Worm (Caenorhabditis elegans): ENCODE measurements around the gene pas-2.
A peak's percentile ranks its signal among the peaks of the same experiment; 100 is the strongest.

pas-2 gene

ce11 chrV:10795494-10795893, 25.3 kb downstream of the pas-2 start, which contains the start of gene D1054.19:
Gene D1054.19, plus strand, starts transcription at chrV:10795794.
- no peak for TF ChIP-seq ceh-9 (tag; optimal IDR thresholded peaks at IDR 0.05)
- no peak for TF ChIP-seq fkh-10 (GFP tag; optimal IDR thresholded peaks at IDR 0.05)

- TF ChIP-seq eor-1 (tag; optimal IDR thresholded peaks at IDR 0.05) (no peak), nhr-28 (tag; optimal IDR thresholded peaks at IDR 0.05) (no peak), nhr-67 (tag; optimal IDR thresholded peaks at IDR 0.05) (no peak), nhr-77 (tag; optimal IDR thresholded peaks at IDR 0.05) (no peak), nhr-76 (tag; optimal IDR thresholded peaks at IDR 0.05) (no peak), zag-1 (tag; optimal IDR thresholded peaks at IDR 0.05) (no peak), tbx-2 (tag; optimal IDR thresholded peaks at IDR 0.05) (no peak), ceh-28 (tag; optimal IDR thresholded peaks at IDR 0.05) (no peak), sea-2 (GFP tag; optimal IDR thresholded peaks at IDR 0.05) (no peak), nhr-12 (tag; optimal IDR thresholded peaks at IDR 0.05) (no peak), ztf-4 (tag; optimal IDR thresholded peaks at IDR 0.05) (no peak), fos-1 (tag; optimal IDR thresholded peaks at IDR 0.05) (no peak), skn-1 (tag; optimal IDR thresholded peaks at IDR 0.05) (no peak), unc-62 (GFP tag; optimal IDR thresholded peaks at IDR 0.05) (no peak), elt-1 (tag; optimal IDR thresholded peaks at IDR 0.05) (no peak)
Measured at ce11 chrV:10798090-10798489, 27.9 kb downstream of the pas-2 start, which contains the start of gene srh-184. Gene srh-184, minus strand, starts transcription at chrV:10798190.

- TF ChIP-seq pha-4 (tag; optimal IDR thresholded peaks at IDR 0.05) (peak; percentile 57), nhr-67 (tag; optimal IDR thresholded peaks at IDR 0.05) (no peak), fkh-10 (GFP tag; optimal IDR thresholded peaks at IDR 0.05) (no peak), elt-2 (tag; optimal IDR thresholded peaks at IDR 0.05) (peak; percentile 97), pqm-1 (tag; optimal IDR thresholded peaks at IDR 0.05) (peak; percentile 90), nhr-11 (tag; optimal IDR thresholded peaks at IDR 0.05) (no peak), jun-1 (tag; optimal IDR thresholded peaks at IDR 0.05) (peak; percentile 32), mml-1 (tag; optimal IDR thresholded peaks at IDR 0.05) (no peak), nhr-25 (tag; optimal IDR thresholded peaks at IDR 0.05) (no peak), skn-1 (tag; optimal IDR thresholded peaks at IDR 0.05) (no peak), unc-39 (tag; optimal IDR thresholded peaks at IDR 0.05) (no peak), elt-3 (tag; optimal IDR thresholded peaks at IDR 0.05) (no peak), ceh-28 (tag; optimal IDR thresholded peaks at IDR 0.05) (no peak)
Measured at ce11 chrV:10801154-10801553, 31.0 kb downstream of the pas-2 start, which contains the start of gene D1054.18. Gene D1054.18, minus strand, starts transcription at chrV:10801198.

DNA sequence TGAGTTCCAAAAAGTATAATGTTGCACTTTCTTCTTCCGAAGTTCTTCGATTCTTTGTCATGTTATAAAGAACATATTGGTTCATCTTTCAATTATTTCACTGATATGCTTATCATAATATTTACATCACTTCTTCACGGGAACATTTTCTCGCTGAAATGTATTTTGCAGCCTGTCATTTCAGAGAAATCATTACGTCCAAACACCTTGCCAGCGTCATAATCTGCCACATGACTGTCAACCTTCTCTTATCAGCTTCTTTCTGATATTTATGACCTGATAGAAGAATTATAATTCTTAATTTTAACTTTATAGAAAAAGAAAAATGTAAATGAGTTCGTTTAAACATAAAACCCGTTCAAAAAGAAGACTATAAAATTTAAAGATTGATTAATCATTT, 31.9 kb downstream of the pas-2 start:
- TF ChIP-seq lin-39 (tag; optimal IDR thresholded peaks at IDR 0.05) (no peak), egl-5 (tag; optimal IDR thresholded peaks at IDR 0.05) (no peak), egl-27 (tag; optimal IDR thresholded peaks at IDR 0.05) (no peak), nhr-237 (tag; optimal IDR thresholded peaks at IDR 0.05) (no peak), fkh-10 (GFP tag; optimal IDR thresholded peaks at IDR 0.05) (no peak), nhr-11 (tag; optimal IDR thresholded peaks at IDR 0.05) (no peak), hmg-11 (tag; optimal IDR thresholded peaks at IDR 0.05) (no peak), ceh-9 (tag; optimal IDR thresholded peaks at IDR 0.05) (no peak), mdl-1 (tag; optimal IDR thresholded peaks at IDR 0.05) (no peak), pha-4 (tag; optimal IDR thresholded peaks at IDR 0.05) (peak; percentile 62), ztf-4 (tag; optimal IDR thresholded peaks at IDR 0.05) (no peak), jun-1 (tag; optimal IDR thresholded peaks at IDR 0.05) (peak; percentile 52), mml-1 (tag; optimal IDR thresholded peaks at IDR 0.05) (no peak), unc-62 (GFP tag; optimal IDR thresholded peaks at IDR 0.05) (no peak), pqm-1 (tag; optimal IDR thresholded peaks at IDR 0.05) (peak; percentile 99), skn-1 (tag; optimal IDR thresholded peaks at IDR 0.05) (no peak), lin-15B (tag; optimal IDR thresholded peaks at IDR 0.05) (no peak), ztf-11 (tag; optimal IDR thresholded peaks at IDR 0.05) (no peak), elt-2 (tag; optimal IDR thresholded peaks at IDR 0.05) (peak; percentile 98), ama-1 (optimal IDR thresholded peaks at IDR 0.05) (no peak), aly-2 (tag; optimal IDR thresholded peaks at IDR 0.05) (no peak), lsy-12 (tag; optimal IDR thresholded peaks at IDR 0.05) (no peak), nhr-77 (tag; optimal IDR thresholded peaks at IDR 0.05) (no peak), nhr-67 (tag; optimal IDR thresholded peaks at IDR 0.05) (no peak), nhr-76 (tag; optimal IDR thresholded peaks at IDR 0.05) (no peak), zag-1 (tag; optimal IDR thresholded peaks at IDR 0.05) (no peak), unc-39 (tag; optimal IDR thresholded peaks at IDR 0.05) (no peak), fos-1 (tag; optimal IDR thresholded peaks at IDR 0.05) (no peak), nhr-25 (tag; optimal IDR thresholded peaks at IDR 0.05) (no peak), ceh-28 (tag; optimal IDR thresholded peaks at IDR 0.05) (no peak), daf-12 (tag; optimal IDR thresholded peaks at IDR 0.05) (no peak), nhr-43 (tag; optimal IDR thresholded peaks at IDR 0.05; ENCODE audit: poor library complexity, severe bottlenecking) (no peak), nhr-12 (tag; optimal IDR thresholded peaks at IDR 0.05) (no peak), R02D3.7 (tag; optimal IDR thresholded peaks at IDR 0.05) (no peak)

Measured in whole organism, L3 larva.